Worm (Caenorhabditis elegans): ENCODE results near the gene srw-40.

srw-40 gene

ce11 chrII:4322871-4323270 lies 7.0 kb upstream of the srw-40 start, which contains the start of gene H20J04.6 (continued):
- TF ChIP-seq dpl-1 (GFP tag; optimal IDR thresholded peaks at IDR 0.05) = peak; percentile 24 to 60 (median 44)
- TF ChIP-seq hlh-17 (GFP tag; optimal IDR thresholded peaks at IDR 0.05; ENCODE audit: borderline replicate concordance) = no peak
- TF ChIP-seq unc-98 (GFP tag; IDR thresholded peaks at IDR 0.05) = no peak
- no peak for TF ChIP-seq grh-1 (GFP tag; IDR thresholded peaks at IDR 0.05)
- TF ChIP-seq dsc-1 (tag; optimal IDR thresholded peaks at IDR 0.05) = peak; percentile 16
- no peak for TF ChIP-seq ama-1 (optimal IDR thresholded peaks at IDR 0.05)
- no peak for TF ChIP-seq unc-62 (GFP tag; optimal IDR thresholded peaks at IDR 0.05)
- no peak for TF ChIP-seq fos-1 (tag; optimal IDR thresholded peaks at IDR 0.05)
- TF ChIP-seq egl-13 (tag; optimal IDR thresholded peaks at IDR 0.05) = no peak
- TF ChIP-seq mep-1 (tag; optimal IDR thresholded peaks at IDR 0.05) = peak; percentile 47
- no peak for TF ChIP-seq ceh-8 (GFP tag; optimal IDR thresholded peaks at IDR 0.05)
- TF ChIP-seq snu-23 (GFP tag; optimal IDR thresholded peaks at IDR 0.05) = no peak
- TF ChIP-seq sup-37 (GFP tag; optimal IDR thresholded peaks at IDR 0.05) = no peak
- TF ChIP-seq F16B12.6 (tag; optimal IDR thresholded peaks at IDR 0.05) = peak; percentile 88
- no peak for TF ChIP-seq nhr-76 (tag; optimal IDR thresholded peaks at IDR 0.05)
- TF ChIP-seq nhr-20 (tag; optimal IDR thresholded peaks at IDR 0.05) = no peak
- TF ChIP-seq ceh-82 (tag; optimal IDR thresholded peaks at IDR 0.05) = no peak
- TF ChIP-seq efl-1 (optimal IDR thresholded peaks at IDR 0.05) = peak; percentile 23 to 52
- TF ChIP-seq efl-1 (GFP tag; optimal IDR thresholded peaks at IDR 0.05 in 1 of 2) = peak; percentile 56 to 94
- no peak for TF ChIP-seq skn-1 (tag; optimal IDR thresholded peaks at IDR 0.05)
- peak; percentile 34 for TF ChIP-seq swsn-7 (tag; optimal IDR thresholded peaks at IDR 0.05)
- no peak for TF ChIP-seq C34B4.2 (tag; optimal IDR thresholded peaks at IDR 0.05)
- TF ChIP-seq fkh-8 (tag; optimal IDR thresholded peaks at IDR 0.05) = no peak
- peak; percentile 16 for TF ChIP-seq nhr-90 (tag; optimal IDR thresholded peaks at IDR 0.05; ENCODE audit: poor library complexity)
- TF ChIP-seq fkh-4 (tag; optimal IDR thresholded peaks at IDR 0.05; ENCODE audit: borderline replicate concordance) = no peak
- TF ChIP-seq unc-86 (tag; optimal IDR thresholded peaks at IDR 0.05) = peak; percentile 7
- TF ChIP-seq xbp-1 (tag; optimal IDR thresholded peaks at IDR 0.05) = peak; percentile 17
- TF ChIP-seq ets-5 (GFP tag; IDR thresholded peaks at IDR 0.05) = no peak
- no peak for TF ChIP-seq elt-2 (tag; optimal IDR thresholded peaks at IDR 0.05)
- TF ChIP-seq lin-13 (GFP tag; optimal IDR thresholded peaks at IDR 0.05) = no peak
- no peak for TF ChIP-seq Y116A8C.19 (tag; optimal IDR thresholded peaks at IDR 0.05; ENCODE audit: borderline replicate concordance)
- no peak for TF ChIP-seq pag-3 (tag; optimal IDR thresholded peaks at IDR 0.05; ENCODE audit: borderline replicate concordance, insufficient read depth)
- TF ChIP-seq sptf-1 (tag; optimal IDR thresholded peaks at IDR 0.05) = no peak
- TF ChIP-seq ceh-63 (GFP tag; optimal IDR thresholded peaks at IDR 0.05) = no peak
- no peak for TF ChIP-seq nhr-12 (tag; optimal IDR thresholded peaks at IDR 0.05)
- no peak for TF ChIP-seq lir-3 (tag; optimal IDR thresholded peaks at IDR 0.05; ENCODE audit: poor library complexity)

ce11 chrII:4321766-4322165 lies 5.9 kb upstream of the srw-40 start, which contains the start of gene Y52E8A.1:
Gene Y52E8A.1 (plus strand): TSS chrII:4322066.
- no peak for TF ChIP-seq fkh-4 (tag; optimal IDR thresholded peaks at IDR 0.05; ENCODE audit: borderline replicate concordance)

ce11 chrII:4320455-4320854 lies 4.5 kb upstream of the srw-40 start, which contains the start of gene Y52E8A.2:
Gene Y52E8A.2 (plus strand): TSS chrII:4320836.
- TF ChIP-seq efl-1 (optimal IDR thresholded peaks at IDR 0.05) (no peak), efl-1 (GFP tag; optimal IDR thresholded peaks at IDR 0.05 in 1 of 2) (peak in 1 of 2 experiments; percentile 32), sptf-1 (tag; optimal IDR thresholded peaks at IDR 0.05) (no peak)

- TF ChIP-seq hlh-4 (tag; optimal IDR thresholded peaks at IDR 0.05) (no peak), lin-14 (GFP tag; optimal IDR thresholded peaks at IDR 0.05) (no peak), lin-35 (GFP tag; optimal IDR thresholded peaks at IDR 0.05) (no peak), aly-2 (tag; optimal IDR thresholded peaks at IDR 0.05) (no peak), hlh-17 (GFP tag; optimal IDR thresholded peaks at IDR 0.05; ENCODE audit: borderline replicate concordance) (no peak), elt-3 (tag; optimal IDR thresholded peaks at IDR 0.05) (no peak), skn-1 (tag; optimal IDR thresholded peaks at IDR 0.05) (no peak), lsy-2 (tag; optimal IDR thresholded peaks at IDR 0.05) (no peak), unc-30 (tag; optimal IDR thresholded peaks at IDR 0.05) (no peak), blmp-1 (tag; optimal IDR thresholded peaks at IDR 0.05) (no peak)
These were observed 3.7 kb upstream of the srw-40 start, which contains the start of gene Y52E8A.6 for ce11 chrII:4319537-4320019. Gene Y52E8A.6 (minus strand): TSS chrII:4319969.

All from whole organism, L1 larva.